Worm (Caenorhabditis elegans) whole organism, L4 larva: ENCODE results near the gene ceh-62.
A peak's percentile ranks its signal among the peaks of the same experiment; 100 is the strongest.

Source experiments
- D1046.2 ChIP-seq: fragments of 200-800 bp; sonication (Bioruptor generic); IDR thresholded peaks from 2 replicates; pipeline ENCODE4 v1.3.6; 2022; ENCODE audit warnings: missing genetic modification characterization, missing compliant biosample characterization
- F10B5.3 ChIP-seq: sonication (generic microtip); optimal IDR thresholded peaks from 2 replicates; lab custom pipeline; 2016; ENCODE audit warnings: mild to moderate bottlenecking, missing genetic modification characterization, missing compliant biosample characterization
- F26F4.8 ChIP-seq: fragments of 200-800 bp; sonication (Bioruptor generic); conservative IDR thresholded peaks from 2 replicates; pipeline ENCODE4 v1.3.6; 2022; ENCODE audit warnings: missing genetic modification characterization, missing compliant biosample characterization
- F37D6.2 ChIP-seq: sonication (generic microtip); optimal IDR thresholded peaks from 2 replicates; lab custom pipeline; 2016; ENCODE audit warnings: mild to moderate bottlenecking, missing genetic modification characterization, missing compliant biosample characterization
- F44E2.7 ChIP-seq: fragments of 200-800 bp; sonication (Bioruptor generic); IDR thresholded peaks from 2 replicates; pipeline ENCODE4 v2.1.2; 2022; ENCODE audit warnings: missing genetic modification characterization, missing compliant biosample characterization
- R02D3.7 ChIP-seq: fragments of 150-350 bp; sonication (generic microtip); optimal IDR thresholded peaks from 3 replicates; lab custom pipeline; 2014; ENCODE audit warnings: missing biosample characterization, missing genetic modification characterization
- T26A8.4 ChIP-seq: fragments of 200-800 bp; sonication (Bioruptor generic); IDR thresholded peaks from 2 replicates; pipeline ENCODE4 v1.3.6; 2022; ENCODE audit warnings: missing genetic modification characterization, missing compliant biosample characterization
- Y48G9A.11 ChIP-seq: fragments of 200-800 bp; sonication (Bioruptor generic); IDR thresholded peaks from 2 replicates; pipeline ENCODE4 v1.3.6; 2022; ENCODE audit warnings: missing genetic modification reagents, missing genetic modification characterization, missing compliant biosample characterization
- ZK337.2 ChIP-seq: fragments of 200-800 bp; sonication (Bioruptor generic); IDR thresholded peaks from 2 replicates; pipeline ENCODE4 v1.3.6; 2022; ENCODE audit warnings: missing genetic modification reagents, missing genetic modification characterization, missing compliant biosample characterization
- ZK546.5 ChIP-seq, 2 experiments: sonication (generic microtip); optimal IDR thresholded peaks; 2 replicates each; lab custom pipeline; 2017; ENCODE audit warnings: missing biosample characterization in 2 of 2, missing genetic modification characterization in 2 of 2
- aha-1 ChIP-seq: fragments of 150-350 bp; peaks from one replicate; lab custom pipeline; 2014; ENCODE audit warnings: missing biosample characterization, missing genetic modification characterization
- aly-2 ChIP-seq: sonication (generic microtip); optimal IDR thresholded peaks from 2 replicates; lab custom pipeline; 2018; ENCODE audit warnings: missing biosample characterization, missing genetic modification characterization
- attf-4 ChIP-seq: sonication (generic microtip); optimal IDR thresholded peaks from 3 replicates; lab custom pipeline; 2017; ENCODE audit warnings: missing biosample characterization, missing genetic modification characterization
- ceh-20 ChIP-seq: fragments of 200-800 bp; sonication (Bioruptor generic); IDR thresholded peaks from 2 replicates; pipeline ENCODE4 v1.3.6; 2022; ENCODE audit warnings: missing genetic modification reagents, missing genetic modification characterization, missing compliant biosample characterization
- ceh-28 ChIP-seq: fragments of 150-350 bp; optimal IDR thresholded peaks from 2 replicates; lab custom pipeline; 2014; ENCODE audit warnings: missing biosample characterization, missing genetic modification reagents, missing genetic modification characterization
- ceh-82 ChIP-seq: sonication (generic microtip); optimal IDR thresholded peaks from 2 replicates; lab custom pipeline; 2017; ENCODE audit warnings: missing biosample characterization, missing genetic modification characterization
- ces-1 ChIP-seq: fragments of 150-350 bp; sonication (generic microtip); optimal IDR thresholded peaks from 4 replicates; lab custom pipeline; 2014; ENCODE audit warnings: missing biosample characterization, missing genetic modification reagents, missing genetic modification characterization
- ctbp-1 ChIP-seq: fragments of 200-800 bp; sonication (Bioruptor generic); IDR thresholded peaks from 2 replicates; pipeline ENCODE4 v1.3.6; 2022; ENCODE audit warnings: missing genetic modification reagents, missing genetic modification characterization, missing compliant biosample characterization
- daf-12 ChIP-seq: fragments of 150-350 bp; optimal IDR thresholded peaks from 2 replicates; lab custom pipeline; 2014; ENCODE audit warnings: missing biosample characterization, missing genetic modification reagents, missing genetic modification characterization
- dmd-8 ChIP-seq: fragments of 200-800 bp; sonication (Bioruptor generic); IDR thresholded peaks from 2 replicates; pipeline ENCODE4 v1.3.6; 2022; ENCODE audit warnings: missing genetic modification characterization, missing compliant biosample characterization
- dmd-9 ChIP-seq: fragments of 200-800 bp; sonication (Bioruptor generic); IDR thresholded peaks from 2 replicates; pipeline ENCODE4 v1.3.6; 2022; ENCODE audit warnings: missing genetic modification reagents, missing genetic modification characterization, missing compliant biosample characterization
- dpl-1 ChIP-seq: fragments of 150-350 bp; optimal IDR thresholded peaks from 2 replicates; lab custom pipeline; 2014; ENCODE audit warnings: missing biosample characterization, missing genetic modification reagents, missing genetic modification characterization
- duxl-1 ChIP-seq: sonication (generic microtip); optimal IDR thresholded peaks from 2 replicates; lab custom pipeline; 2016; ENCODE audit warnings: mild to moderate bottlenecking, missing genetic modification characterization, moderate library complexity, missing compliant biosample characterization; ENCODE audit not compliant: poor library complexity
- dve-1 ChIP-seq: sonication (generic microtip); optimal IDR thresholded peaks from 2 replicates; lab custom pipeline; 2017; ENCODE audit warnings: antibody characterized with exemption, mild to moderate bottlenecking, missing genetic modification characterization, missing compliant biosample characterization; ENCODE audit not compliant: insufficient read depth
- fos-1 ChIP-seq: fragments of 150-350 bp; optimal IDR thresholded peaks from 2 replicates; lab custom pipeline; 2014; ENCODE audit warnings: missing biosample characterization, missing genetic modification characterization
- hif-1 ChIP-seq, 2 experiments: sonication (generic microtip); optimal IDR thresholded peaks; 2 replicates each; lab custom pipeline; 2016 to 2017; ENCODE audit warnings: missing compliant biosample characterization in 2 of 2, missing genetic modification characterization in 2 of 2, missing genetic modification reagents in 2 of 2, missing genotype in 2 of 2, mild to moderate bottlenecking in 1 of 2
- hlh-30 ChIP-seq: sonication (generic microtip); optimal IDR thresholded peaks from 2 replicates; lab custom pipeline; 2017; ENCODE audit warnings: antibody characterized with exemption, mild to moderate bottlenecking, missing genetic modification characterization, missing compliant biosample characterization; ENCODE audit not compliant: insufficient read depth
- hmg-1.1 ChIP-seq: fragments of 200-800 bp; sonication (Bioruptor generic); IDR thresholded peaks from 2 replicates; pipeline ENCODE4 v1.3.6; 2022; ENCODE audit warnings: missing genetic modification reagents, missing genetic modification characterization, missing compliant biosample characterization
- lim-7 ChIP-seq: fragments of 200-800 bp; sonication (Bioruptor generic); IDR thresholded peaks from 2 replicates; pipeline ENCODE4 v1.3.6; 2022; ENCODE audit warnings: missing genetic modification characterization, missing compliant biosample characterization
- lin-15B ChIP-seq: fragments of 150-350 bp; sonication (generic microtip); optimal IDR thresholded peaks from 3 replicates; lab custom pipeline; 2014; ENCODE audit warnings: missing biosample characterization, missing genetic modification characterization
- mep-1 ChIP-seq: fragments of 150-350 bp; sonication (generic microtip); optimal IDR thresholded peaks from 3 replicates; lab custom pipeline; 2014; ENCODE audit warnings: missing biosample characterization, missing genetic modification characterization
- mxl-3 ChIP-seq: fragments of 200-800 bp; sonication (Bioruptor generic); optimal IDR thresholded peaks from 2 replicates; lab custom pipeline; 2018; ENCODE audit warnings: mild to moderate bottlenecking, missing genetic modification characterization, missing compliant biosample characterization
- nhr-10 ChIP-seq: fragments of 150-350 bp; optimal IDR thresholded peaks from 2 replicates; lab custom pipeline; 2014; ENCODE audit warnings: missing biosample characterization, missing genetic modification characterization
- nhr-11 ChIP-seq: fragments of 150-350 bp; optimal IDR thresholded peaks from 2 replicates; lab custom pipeline; 2014; ENCODE audit warnings: missing biosample characterization, missing genetic modification characterization
- nhr-41 ChIP-seq: fragments of 200-800 bp; sonication (Bioruptor generic); IDR thresholded peaks from 2 replicates; pipeline ENCODE4 v1.3.6; 2022; ENCODE audit warnings: missing genetic modification reagents, missing genetic modification characterization, missing compliant biosample characterization
- nhr-42 ChIP-seq: fragments of 200-800 bp; sonication (Bioruptor generic); IDR thresholded peaks from 2 replicates; pipeline ENCODE4 v1.3.6; 2022; ENCODE audit warnings: missing genetic modification characterization, missing compliant biosample characterization
- nhr-6 ChIP-seq: fragments of 150-350 bp; optimal IDR thresholded peaks from 2 replicates; lab custom pipeline; 2014; ENCODE audit warnings: missing biosample characterization, missing genetic modification characterization
- nhr-76 ChIP-seq: fragments of 150-350 bp; optimal IDR thresholded peaks from 2 replicates; lab custom pipeline; 2014; ENCODE audit warnings: missing biosample characterization, missing genetic modification characterization
- pha-4 ChIP-seq, 2 experiments: fragments of 150-350 bp in 1 of 2; fragments of 200-800 bp in 1 of 2; sonication (Bioruptor generic) in 1 of 2; IDR thresholded peaks in 1 of 2; optimal IDR thresholded peaks in 1 of 2; 2 replicates each; pipeline versions ENCODE4 v1.3.6 to Lab custom; 2014 to 2022; ENCODE audit warnings: missing genetic modification characterization in 2 of 2, missing genetic modification reagents in 2 of 2, missing biosample characterization in 1 of 2, missing compliant biosample characterization in 1 of 2
- pqm-1 ChIP-seq: sonication (generic microtip); optimal IDR thresholded peaks from 2 replicates; lab custom pipeline; 2017; ENCODE audit warnings: missing biosample characterization, missing genetic modification characterization
- spr-1 ChIP-seq: sonication (generic microtip); optimal IDR thresholded peaks from 2 replicates; lab custom pipeline; 2016; ENCODE audit warnings: mild to moderate bottlenecking, missing genetic modification characterization, missing compliant biosample characterization
- unc-39 ChIP-seq: sonication (generic microtip); optimal IDR thresholded peaks from 2 replicates; lab custom pipeline; 2017; ENCODE audit warnings: missing biosample characterization, missing genetic modification characterization
- vab-7 ChIP-seq: fragments of 200-800 bp; sonication (Bioruptor generic); IDR thresholded peaks from 2 replicates; pipeline ENCODE4 v1.3.6; 2022; ENCODE audit warnings: missing genetic modification reagents, missing genetic modification characterization, missing compliant biosample characterization
- zfp-3 ChIP-seq: fragments of 200-800 bp; sonication (Bioruptor generic); conservative IDR thresholded peaks from 2 replicates; pipeline ENCODE4 v1.3.6; 2022; ENCODE audit warnings: missing genetic modification reagents, missing genetic modification characterization, missing compliant biosample characterization
- zip-11 ChIP-seq: fragments of 200-800 bp; sonication (Bioruptor generic); IDR thresholded peaks from 2 replicates; pipeline ENCODE4 v1.3.6; 2022; ENCODE audit warnings: missing genetic modification characterization, missing compliant biosample characterization

The ceh-62 gene

DNA sequence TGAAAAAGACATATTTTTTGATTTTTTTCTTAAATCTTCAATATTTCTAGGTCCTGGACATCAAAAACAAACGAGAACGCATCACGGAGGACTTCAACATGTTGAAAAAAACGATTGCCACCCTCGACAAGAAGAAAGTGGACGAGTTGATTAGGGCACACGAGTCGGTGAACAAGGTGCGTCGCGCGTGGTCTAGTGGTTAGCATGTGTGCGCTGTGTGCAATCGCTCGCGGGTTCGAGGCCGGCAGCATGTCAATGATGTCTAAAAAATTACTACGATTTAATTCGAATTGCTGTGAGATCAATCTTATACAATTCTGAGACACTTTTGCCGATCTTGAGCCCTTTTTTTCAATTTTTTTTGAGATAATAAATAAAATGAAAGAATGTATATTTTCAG is 34.5 kb downstream of the ceh-62 start (continued):
- peak; percentile 94 for TF ChIP-seq hmg-1.1 (GFP tag; lab: Robert Waterston, UW)
- no peak for TF ChIP-seq lin-15B (tag; lab: Kevin White, UChicago)
- TF ChIP-seq dmd-9, result peak; percentile 79; the same call in 1 of the 2 replicates
- peak; percentile 50 to 56 for TF ChIP-seq hif-1 (tag; optimal IDR thresholded peaks at IDR 0.05; lab: Kevin White, UChicago)
- TF ChIP-seq nhr-11 (tag; lab: Kevin White, UChicago), result peak; percentile 59
- peak; percentile 95 for TF ChIP-seq vab-7
- TF ChIP-seq R02D3.7 (tag; lab: Kevin White, UChicago), result peak; percentile 18
- peak; percentile 23 for TF ChIP-seq aly-2
- no peak for TF ChIP-seq unc-39 (tag; lab: Kevin White, UChicago)
- no peak for TF ChIP-seq ceh-82 (tag; lab: Kevin White, UChicago)
- TF ChIP-seq zip-11 (GFP tag; lab: Robert Waterston, UW), result 0 out of 2 replicates have a peak, but pooled peaks have one; percentile 50
- peak; percentile 45 for TF ChIP-seq F37D6.2

DNA sequence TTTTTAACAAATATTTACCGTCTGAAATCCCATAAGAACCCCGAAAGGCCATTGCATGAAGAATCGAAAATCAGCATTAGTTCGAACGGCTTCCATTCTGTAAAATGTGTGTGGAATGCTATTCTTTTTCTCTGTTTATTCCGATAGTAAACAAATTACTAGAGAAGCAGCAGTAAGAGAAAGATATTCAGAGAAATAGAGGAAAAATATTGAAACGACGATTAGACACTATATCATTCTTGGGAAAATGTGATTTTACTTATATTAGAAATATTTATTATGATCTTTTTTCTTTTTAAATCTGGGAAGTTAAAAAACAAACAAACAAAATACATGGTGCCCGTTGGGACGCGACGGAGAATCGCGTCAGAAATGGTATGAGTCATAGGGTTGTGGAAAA is 38.0 kb downstream of the ceh-62 start, which contains the start of gene M106.8:
M106.8 (minus strand) TSS at position 101 of the 400 bp plus-strand sequence.
- TF ChIP-seq nhr-6 (tag; lab: Kevin White, UChicago) (no peak), aha-1 (tag; lab: Kevin White, UChicago) (peak; percentile 67)

DNA sequence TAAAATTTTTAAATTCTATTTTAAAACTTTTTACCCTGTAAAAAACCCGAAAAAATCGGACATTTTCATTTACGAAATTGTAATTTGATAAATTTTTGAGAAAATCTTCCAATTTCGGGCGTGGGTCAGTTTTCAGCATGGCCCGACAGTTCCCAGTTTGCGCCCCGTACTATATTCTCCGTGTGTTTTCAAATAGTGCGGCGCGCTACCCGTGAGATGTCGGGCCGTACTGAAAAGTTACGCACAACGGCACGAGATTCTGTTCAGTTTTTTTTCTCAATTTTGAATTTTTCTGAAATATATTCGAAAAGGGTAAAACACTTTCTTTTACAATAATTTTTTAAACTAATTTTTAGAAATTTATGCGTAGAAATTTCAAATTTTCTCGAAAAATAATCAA is 41.5 kb downstream of the ceh-62 start:
- TF ChIP-seq hlh-30 (tag; lab: Kevin White, UChicago), result no peak
- TF ChIP-seq zfp-3 (GFP tag; lab: Robert Waterston, UW), result no peak
- TF ChIP-seq nhr-41, result no peak
- no peak for TF ChIP-seq pqm-1
- no peak for TF ChIP-seq ceh-28 (tag; lab: Kevin White, UChicago)
- TF ChIP-seq daf-12 (tag; lab: Kevin White, UChicago), result no peak
- no peak for TF ChIP-seq dve-1
- TF ChIP-seq D1046.2, result no peak
- no peak for TF ChIP-seq lin-15B (tag; lab: Kevin White, UChicago)
- TF ChIP-seq dmd-8 (GFP tag; lab: Robert Waterston, UW), result no peak
- TF ChIP-seq nhr-6 (tag; lab: Kevin White, UChicago), result no peak
- no peak for TF ChIP-seq fos-1
- no peak for TF ChIP-seq F10B5.3 (tag; lab: Kevin White, UChicago)

DNA sequence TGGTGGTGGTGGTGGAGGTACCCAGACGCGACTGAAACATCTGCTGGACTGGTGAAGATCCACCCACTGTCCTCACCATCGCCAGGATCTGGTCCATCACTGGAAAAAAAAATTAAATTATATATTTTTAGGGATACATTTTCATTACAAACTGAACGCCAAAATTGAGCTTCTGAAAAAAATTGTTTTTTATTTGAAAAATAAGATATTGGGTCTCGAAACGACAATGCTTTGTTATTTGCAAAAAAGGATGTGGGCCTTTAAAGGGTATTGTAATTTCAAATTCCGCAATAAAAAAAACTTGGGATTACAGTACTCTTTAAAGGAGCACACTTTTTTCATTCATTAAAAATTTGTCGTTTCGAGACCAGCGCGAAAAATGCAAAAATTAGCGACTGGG is 44.4 kb downstream of the ceh-62 start, which contains the start of gene M106.2:
M106.2 (minus strand) TSS at position 101 of the 400 bp plus-strand sequence.
- TF ChIP-seq vab-7 (no peak), aha-1 (tag; lab: Kevin White, UChicago) (peak; percentile 29), duxl-1 (no peak), D1046.2 (no peak), lim-7 (GFP tag; lab: Robert Waterston, UW) (no peak), nhr-42 (GFP tag; lab: Robert Waterston, UW) (no peak), attf-4 (tag; lab: Kevin White, UChicago) (no peak), zfp-3 (GFP tag; lab: Robert Waterston, UW) (0 out of 2 replicates have a peak, but pooled peaks have one; percentile 42)

DNA sequence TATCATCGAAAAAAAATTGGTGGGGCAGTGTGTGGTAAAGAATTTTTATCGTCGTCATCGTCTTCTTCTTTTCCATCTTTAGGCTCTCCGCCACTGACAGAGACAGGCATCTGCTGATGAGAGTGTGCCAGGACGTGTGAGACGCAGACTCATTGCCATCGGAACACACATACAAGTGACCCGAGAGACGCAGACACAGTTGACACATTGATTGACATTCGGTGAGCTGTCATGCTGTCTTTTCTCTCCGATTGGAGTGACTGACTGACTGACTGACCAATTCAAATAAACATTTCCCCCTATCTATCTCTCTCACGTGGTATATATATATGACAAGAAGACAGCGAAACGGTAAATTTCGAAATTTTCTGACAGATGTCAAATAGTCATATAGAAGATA is 45.6 kb downstream of the ceh-62 start:
- TF ChIP-seq mep-1 (tag; lab: Kevin White, UChicago), result peak; percentile 80
- no peak for TF ChIP-seq ZK337.2
- no peak for TF ChIP-seq Y48G9A.11 (GFP tag; lab: Robert Waterston, UW)
- peak; percentile 40 for TF ChIP-seq nhr-10 (tag; lab: Kevin White, UChicago)
- TF ChIP-seq dpl-1 (GFP tag; lab: Kevin White, UChicago), result peak; percentile 48
- no peak for TF ChIP-seq F44E2.7 (GFP tag; lab: Robert Waterston, UW)
- peak; percentile 65 for TF ChIP-seq pha-4 (GFP tag; IDR thresholded peaks at IDR 0.05; lab: Robert Waterston, UW)
- peak; percentile 29 for TF ChIP-seq pha-4 (tag; optimal IDR thresholded peaks at IDR 0.05; lab: Kevin White, UChicago)
- no peak for TF ChIP-seq nhr-76 (tag; lab: Kevin White, UChicago)
- TF ChIP-seq spr-1 (tag; lab: Kevin White, UChicago), result peak; percentile 17
- peak; percentile 91 for TF ChIP-seq mxl-3 (GFP tag; lab: Kevin White, UChicago)
- TF ChIP-seq nhr-6 (tag; lab: Kevin White, UChicago), result peak; percentile 69
- TF ChIP-seq ces-1 (GFP tag; lab: Kevin White, UChicago), result no peak
- 0 out of 2 replicates have a peak, but pooled peaks have one; percentile 29 for TF ChIP-seq ctbp-1
- TF ChIP-seq ceh-20 (GFP tag; lab: Robert Waterston, UW), result peak; percentile 96
- TF ChIP-seq dve-1, result peak; percentile 86
- no peak for TF ChIP-seq ZK546.5 (tag; optimal IDR thresholded peaks at IDR 0.05; lab: Kevin White, UChicago)
- TF ChIP-seq R02D3.7 (tag; lab: Kevin White, UChicago), result no peak
- no peak for TF ChIP-seq F26F4.8 (GFP tag; lab: Robert Waterston, UW)
- peak; percentile 66 for TF ChIP-seq T26A8.4
